Worm (Caenorhabditis elegans) whole organism, L4 larva: ENCODE measurements around the gene ZK380.6.

Source experiments
- dpl-1 ChIP-seq: fragments of 150-350 bp; optimal IDR thresholded peaks from 2 replicates; lab custom pipeline; 2014; ENCODE audit warnings: missing biosample characterization, missing genetic modification reagents, missing genetic modification characterization
- egl-43 ChIP-seq: fragments of 200-800 bp; sonication (Bioruptor generic); IDR thresholded peaks from 2 replicates; pipeline ENCODE4 v1.3.6; 2022; ENCODE audit warnings: missing genetic modification reagents, missing genetic modification characterization, missing compliant biosample characterization
- fkh-10 ChIP-seq: fragments of 150-350 bp; optimal IDR thresholded peaks from 2 replicates; lab custom pipeline; 2014; ENCODE audit warnings: missing biosample characterization, missing genetic modification reagents, missing genetic modification characterization
- nhr-76 ChIP-seq: fragments of 150-350 bp; optimal IDR thresholded peaks from 2 replicates; lab custom pipeline; 2014; ENCODE audit warnings: missing biosample characterization, missing genetic modification characterization
- pqm-1 ChIP-seq: sonication (generic microtip); optimal IDR thresholded peaks from 2 replicates; lab custom pipeline; 2017; ENCODE audit warnings: missing biosample characterization, missing genetic modification characterization

DNA sequence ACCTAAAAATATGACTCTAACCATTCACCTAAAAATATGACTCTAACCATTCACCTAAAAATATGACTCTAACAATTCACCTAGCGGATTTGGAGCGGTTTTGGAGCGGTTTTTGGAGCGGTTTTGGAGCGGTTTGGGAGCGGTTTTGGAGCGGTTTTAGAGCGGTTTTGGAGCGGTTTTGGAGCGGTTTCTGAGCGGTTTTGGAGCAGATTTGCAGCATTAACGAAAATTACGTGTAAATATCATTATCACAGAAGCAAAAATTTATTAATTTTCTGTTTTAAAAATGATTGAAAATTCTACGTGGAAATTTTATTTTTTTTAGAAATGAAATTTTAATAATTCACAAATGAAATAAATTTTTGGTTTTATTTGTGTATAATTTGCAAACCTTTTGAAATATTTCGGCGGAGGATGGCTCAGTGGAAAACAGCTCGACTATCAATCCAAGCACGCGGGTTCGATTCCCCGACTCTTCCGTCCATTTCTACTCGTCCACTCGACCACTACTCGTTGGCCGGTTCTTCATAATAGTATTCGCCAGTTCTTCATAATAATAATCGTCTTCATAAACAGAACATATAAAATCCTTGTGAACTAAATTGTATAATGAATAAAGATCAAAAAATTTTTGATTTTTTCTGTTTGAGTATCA lies 10.7 kb upstream of the ZK380.6 start:
- TF ChIP-seq pqm-1 (tag; lab: Kevin White, UChicago), result no peak
- TF ChIP-seq egl-43 (GFP tag; lab: Robert Waterston, UW), result no peak
- TF ChIP-seq dpl-1 (GFP tag; lab: Kevin White, UChicago), result no peak
- TF ChIP-seq fkh-10 (GFP tag; lab: Kevin White, UChicago), result no peak
- TF ChIP-seq nhr-76 (tag; lab: Kevin White, UChicago), result no peak
